Worm (Caenorhabditis elegans): ENCODE results near the gene M04D8.8.
"Not testable (repeated sequence)": the region's sequence is repeated elsewhere in the genome, so short reads cannot be mapped to it uniquely, and the experiment has no call there.

DNA sequence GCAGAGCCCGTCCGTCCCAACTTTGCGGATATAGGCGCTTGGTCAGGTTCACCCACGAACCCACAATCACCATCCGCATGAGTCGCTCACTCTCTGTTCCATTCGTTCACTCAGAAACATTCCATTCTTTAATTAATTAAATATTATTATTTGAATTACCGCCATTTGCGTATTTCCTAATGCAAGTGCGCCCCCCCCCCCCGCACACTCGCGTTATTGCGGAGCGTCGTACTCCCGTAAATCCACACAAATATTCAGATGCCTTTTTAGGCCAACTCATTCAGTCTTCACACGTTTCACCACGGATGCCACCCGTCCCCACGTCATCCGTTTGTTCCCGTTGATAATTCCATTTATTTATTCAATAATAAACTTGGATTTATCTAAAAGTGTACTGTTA is 16.3 kb downstream of the M04D8.8 start, which contains the start of gene T16G12.3:
- not testable (repeated sequence) for TF ChIP-seq ama-1 (optimal IDR thresholded peaks at IDR 0.05); tra-4 (tag; optimal IDR thresholded peaks at IDR 0.05); aly-1 (tag; optimal IDR thresholded peaks at IDR 0.05); tbx-37 (GFP tag; conservative IDR thresholded peaks at IDR 0.05); hmg-4 (GFP tag; optimal IDR thresholded peaks at IDR 0.05); scrt-1 (GFP tag; IDR thresholded peaks at IDR 0.05); sea-1 (GFP tag; conservative IDR thresholded peaks at IDR 0.05); ceh-36 (tag; optimal IDR thresholded peaks at IDR 0.05); hnd-1 (tag; optimal IDR thresholded peaks at IDR 0.05); flt-1 (GFP tag; IDR thresholded peaks at IDR 0.05)
